Worm (Caenorhabditis elegans): ENCODE data around the gene C18H9.5.

- TF ChIP-seq mep-1 (tag; optimal IDR thresholded peaks at IDR 0.05) (no peak), snpc-4 (tag; optimal IDR thresholded peaks at IDR 0.05) (no peak), ztf-11 (tag; optimal IDR thresholded peaks at IDR 0.05) (no peak), nhr-12 (tag; optimal IDR thresholded peaks at IDR 0.05) (no peak), mab-5 (tag; optimal IDR thresholded peaks at IDR 0.05) (no peak), lsy-2 (tag; optimal IDR thresholded peaks at IDR 0.05) (no peak), bed-3 (GFP tag; optimal IDR thresholded peaks at IDR 0.05) (no peak), ceh-83 (GFP tag; optimal IDR thresholded peaks at IDR 0.05) (no peak), lin-13 (tag; optimal IDR thresholded peaks at IDR 0.05) (no peak)
Observed at ce11 chrII:6736066-6736465, 40.7 kb upstream of the C18H9.5 start, which contains the start of gene mrps-18.C.
